Worm (Caenorhabditis elegans) whole organism, young adult: ENCODE measurements around the gene K04C1.3.

ENCODE experiments used
- C17E4.6 ChIP-seq: fragments of 200-800 bp; sonication (Bioruptor generic); IDR thresholded peaks from 2 replicates; pipeline ENCODE4 v1.3.6; 2022; ENCODE audit warnings: missing genetic modification reagents, missing genetic modification characterization, missing compliant biosample characterization
- F23B12.7 ChIP-seq: sonication (generic microtip); optimal IDR thresholded peaks from 2 replicates; lab custom pipeline; 2017; ENCODE audit warnings: missing genetic modification characterization, mild to moderate bottlenecking, missing compliant biosample characterization, antibody characterized with exemption, moderate library complexity; ENCODE audit not compliant: insufficient read depth
- F57C9.4 ChIP-seq: sonication (generic microtip); optimal IDR thresholded peaks from 2 replicates; lab custom pipeline; 2017; ENCODE audit warnings: mild to moderate bottlenecking, missing genetic modification characterization, missing compliant biosample characterization
- bed-2 ChIP-seq: fragments of 200-800 bp; sonication (Bioruptor generic); IDR thresholded peaks from 2 replicates; pipeline ENCODE4 v1.3.6; 2022; ENCODE audit warnings: missing genetic modification reagents, missing genetic modification characterization, missing compliant biosample characterization
- ceh-79 ChIP-seq: sonication (generic microtip); optimal IDR thresholded peaks from 2 replicates; lab custom pipeline; 2017; ENCODE audit warnings: mild to moderate bottlenecking, missing genetic modification characterization, missing compliant biosample characterization
- dpl-1 ChIP-seq: fragments of 150-350 bp; optimal IDR thresholded peaks from 2 replicates; lab custom pipeline; 2014; ENCODE audit warnings: missing biosample characterization, missing genetic modification reagents, missing genetic modification characterization
- rcor-1 ChIP-seq: fragments of 200-800 bp; sonication (Bioruptor generic); IDR thresholded peaks from 2 replicates; pipeline ENCODE4 v1.3.6; 2022; ENCODE audit warnings: missing genetic modification reagents, missing genetic modification characterization, missing compliant biosample characterization
- unc-62 ChIP-seq: fragments of 150-350 bp; optimal IDR thresholded peaks from 2 replicates; lab custom pipeline; 2014; ENCODE audit warnings: missing biosample characterization, missing genetic modification reagents, missing genetic modification characterization

DNA sequence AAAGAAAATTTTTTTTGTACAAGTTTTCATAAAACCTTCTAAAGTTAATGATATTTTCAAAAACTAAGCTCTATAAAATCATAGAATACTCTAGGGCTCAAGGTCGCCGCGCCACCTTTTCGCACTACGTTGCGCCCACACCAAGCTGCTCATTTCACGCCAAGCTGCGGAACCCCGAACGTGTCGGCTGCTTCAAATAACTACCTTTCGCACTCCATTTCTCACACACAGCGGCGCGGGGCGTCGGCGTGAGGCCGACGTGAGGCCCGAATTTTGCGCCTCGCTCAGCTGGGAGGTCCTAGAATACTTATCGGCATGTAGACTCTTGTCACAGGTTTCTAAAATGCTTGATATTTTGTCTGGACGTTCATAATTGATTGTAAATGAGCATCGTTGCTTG, 11.2 kb downstream of the K04C1.3 start:
- no peak for TF ChIP-seq ceh-79 (tag; lab: Kevin White, UChicago)
- TF ChIP-seq dpl-1 (GFP tag; lab: Kevin White, UChicago), result no peak
- TF ChIP-seq rcor-1 (GFP tag; lab: Robert Waterston, UW), result no peak
- no peak for TF ChIP-seq C17E4.6 (GFP tag; lab: Robert Waterston, UW)
- no peak for TF ChIP-seq F57C9.4 (tag; lab: Kevin White, UChicago)
- no peak for TF ChIP-seq unc-62 (GFP tag; lab: Kevin White, UChicago)
- no peak for TF ChIP-seq bed-2 (GFP tag; lab: Robert Waterston, UW)
- no peak for TF ChIP-seq F23B12.7 (tag; lab: Kevin White, UChicago)
